Fruit fly (Drosophila melanogaster) whole organism, embryonic: ENCODE measurements around the gene janB.

ENCODE experiments used
- Ada2b ChIP-seq: fragments of 200-800 bp; sonication (Bioruptor generic); IDR thresholded peaks from 2 replicates; pipeline ENCODE4 v1.3.6; 2022; ENCODE audit warnings: missing biosample characterization, missing genetic modification characterization
- CG10543 ChIP-seq: fragments of 200-800 bp; sonication (Bioruptor generic); optimal IDR thresholded peaks from 3 replicates; lab custom pipeline; 2017; ENCODE audit warnings: missing biosample characterization, mild to moderate bottlenecking, missing genetic modification characterization, moderate library complexity
- CG11085 ChIP-seq: fragments of 200-800 bp; sonication (Bioruptor generic); IDR thresholded peaks from 2 replicates; pipeline ENCODE4 v1.3.6; 2022; ENCODE audit warnings: missing biosample characterization, missing genetic modification characterization
- CG11695 ChIP-seq: fragments of 200-800 bp; sonication (Bioruptor generic); IDR thresholded peaks from 3 replicates; pipeline ENCODE4 v1.3.6; 2022; ENCODE audit warnings: missing biosample characterization, missing genetic modification characterization
- CG12659 ChIP-seq: fragments of 200-800 bp; sonication (Bioruptor generic); optimal IDR thresholded peaks from 3 replicates; lab custom pipeline; 2017; ENCODE audit warnings: mild to moderate bottlenecking, missing biosample characterization, missing genetic modification reagents, missing genetic modification characterization
- CG13894 ChIP-seq: fragments of 200-800 bp; sonication (Bioruptor generic); optimal IDR thresholded peaks from 3 replicates; lab custom pipeline; 2018; ENCODE audit warnings: missing biosample characterization, mild to moderate bottlenecking, missing genetic modification characterization, moderate library complexity
- CG17802 ChIP-seq: fragments of 200-800 bp; sonication (Bioruptor generic); optimal IDR thresholded peaks from 2 replicates; lab custom pipeline; 2018; ENCODE audit warnings: missing biosample characterization, mild to moderate bottlenecking, missing genetic modification characterization, moderate library complexity
- CG2120 ChIP-seq: fragments of 200-800 bp; sonication (Bioruptor generic); optimal IDR thresholded peaks from 3 replicates; lab custom pipeline; 2016; ENCODE audit warnings: missing biosample characterization, missing genetic modification characterization
- CG2678 ChIP-seq: fragments of 200-800 bp; sonication (Bioruptor generic); optimal IDR thresholded peaks from 3 replicates; lab custom pipeline; 2019; ENCODE audit warnings: missing biosample characterization, mild to moderate bottlenecking, missing genetic modification characterization, moderate library complexity
- CG31365 ChIP-seq: fragments of 200-800 bp; sonication (Bioruptor generic); optimal IDR thresholded peaks from 2 replicates; lab custom pipeline; 2018; ENCODE audit warnings: missing biosample characterization, mild to moderate bottlenecking, missing genetic modification characterization
- CG32532 ChIP-seq: fragments of 200-800 bp; sonication (Bioruptor generic); IDR thresholded peaks from 2 replicates; pipeline ENCODE4 v1.3.6; 2022; ENCODE audit warnings: missing biosample characterization, missing genetic modification characterization
- CG32772 ChIP-seq: fragments of 200-800 bp; sonication (Bioruptor generic); IDR thresholded peaks from 2 replicates; pipeline ENCODE4 v1.3.6; 2022; ENCODE audit warnings: missing biosample characterization, missing genetic modification characterization
- CG34376 ChIP-seq: fragments of 200-800 bp; sonication (Bioruptor generic); optimal IDR thresholded peaks from 2 replicates; lab custom pipeline; 2018; ENCODE audit warnings: missing biosample characterization, mild to moderate bottlenecking, missing genetic modification characterization
- CG6765 ChIP-seq: fragments of 200-800 bp; sonication (Bioruptor generic); optimal IDR thresholded peaks from 3 replicates; lab custom pipeline; 2017; ENCODE audit warnings: missing biosample characterization, mild to moderate bottlenecking, missing genetic modification characterization
- Dek ChIP-seq: fragments of 200-800 bp; sonication (Bioruptor generic); optimal IDR thresholded peaks from 3 replicates; lab custom pipeline; 2019; ENCODE audit warnings: missing biosample characterization, mild to moderate bottlenecking, missing genetic modification characterization, moderate library complexity
- Dref ChIP-seq: fragments of 200-800 bp; sonication (Bioruptor generic); IDR thresholded peaks from 2 replicates; pipeline ENCODE4 v1.3.6; 2022; ENCODE audit warnings: missing biosample characterization, missing genetic modification characterization
- Drgx ChIP-seq: fragments of 200-800 bp; sonication (Bioruptor generic); IDR thresholded peaks from 2 replicates; pipeline ENCODE4 v1.3.6; 2022; ENCODE audit warnings: missing biosample characterization, missing genetic modification characterization
- ERR ChIP-seq: fragments of 200-800 bp; sonication (Bioruptor generic); optimal IDR thresholded peaks from 2 replicates; lab custom pipeline; 2016; ENCODE audit warnings: missing biosample characterization, missing genetic modification characterization
- Fer3 ChIP-seq: fragments of 200-800 bp; sonication (Bioruptor generic); optimal IDR thresholded peaks from 2 replicates; lab custom pipeline; 2018; ENCODE audit warnings: missing biosample characterization, mild to moderate bottlenecking, missing genetic modification characterization, moderate library complexity
- HLH54F ChIP-seq: fragments of 200-800 bp; sonication (Bioruptor generic); optimal IDR thresholded peaks from 3 replicates; lab custom pipeline; 2016; ENCODE audit warnings: missing biosample characterization, missing genetic modification characterization
- Kr ChIP-seq: fragments of 200-800 bp; sonication (Bioruptor generic); optimal IDR thresholded peaks from 2 replicates; lab custom pipeline; 2017; ENCODE audit warnings: missing biosample characterization, mild to moderate bottlenecking, missing genetic modification characterization
- Ptx1 ChIP-seq: fragments of 200-800 bp; sonication (Bioruptor generic); IDR thresholded peaks from 2 replicates; pipeline ENCODE4 v1.3.6; 2022; ENCODE audit warnings: missing biosample characterization, missing genetic modification characterization
- Rfx ChIP-seq: fragments of 200-800 bp; sonication (Bioruptor generic); IDR thresholded peaks from 2 replicates; pipeline ENCODE4 v1.3.6; 2022; ENCODE audit warnings: missing biosample characterization, missing genetic modification characterization
- Taf1 ChIP-seq: fragments of 200-800 bp; sonication (Bioruptor generic); IDR thresholded peaks from 2 replicates; pipeline ENCODE4 v1.3.6; 2022; ENCODE audit warnings: missing biosample characterization, missing genetic modification characterization
- Xrp1 ChIP-seq: fragments of 200-800 bp; sonication (Bioruptor generic); IDR thresholded peaks from 2 replicates; pipeline ENCODE4 v1.3.6; 2022; ENCODE audit warnings: missing biosample characterization, missing genetic modification characterization
- YL-1 ChIP-seq: fragments of 200-800 bp; sonication (Bioruptor generic); optimal IDR thresholded peaks from 3 replicates; lab custom pipeline; 2017; ENCODE audit warnings: missing biosample characterization, mild to moderate bottlenecking, missing genetic modification characterization
- al ChIP-seq: fragments of 200-800 bp; sonication (Bioruptor generic); IDR thresholded peaks from 2 replicates; pipeline ENCODE4 v1.3.6; 2022; ENCODE audit warnings: missing biosample characterization, missing genetic modification characterization
- bcd ChIP-seq: fragments of 200-800 bp; sonication (Bioruptor generic); optimal IDR thresholded peaks from 2 replicates; lab custom pipeline; 2017; ENCODE audit warnings: missing biosample characterization, mild to moderate bottlenecking, missing genetic modification characterization
- caup ChIP-seq: fragments of 200-800 bp; sonication (Bioruptor generic); optimal IDR thresholded peaks from 3 replicates; lab custom pipeline; 2017; ENCODE audit warnings: missing biosample characterization, mild to moderate bottlenecking, missing genetic modification characterization, moderate library complexity; ENCODE audit not compliant: severe bottlenecking
- dpn ChIP-seq, 2 experiments: fragments of 200-800 bp; sonication (Bioruptor generic); optimal IDR thresholded peaks; 3 replicates each; lab custom pipeline; 2016; ENCODE audit warnings: missing biosample characterization in 2 of 2, missing genetic modification characterization in 2 of 2
- exex ChIP-seq: fragments of 200-800 bp; sonication (Bioruptor generic); optimal IDR thresholded peaks from 4 replicates; lab custom pipeline; 2018; ENCODE audit warnings: missing biosample characterization, mild to moderate bottlenecking, missing genetic modification characterization, moderate library complexity
- fd96Cb ChIP-seq: fragments of 200-800 bp; sonication (Bioruptor generic); optimal IDR thresholded peaks from 2 replicates; lab custom pipeline; 2018; ENCODE audit warnings: missing biosample characterization, mild to moderate bottlenecking, missing genetic modification characterization, moderate library complexity
- grn ChIP-seq: fragments of 200-800 bp; sonication (Bioruptor generic); optimal IDR thresholded peaks from 3 replicates; lab custom pipeline; 2017; ENCODE audit warnings: missing biosample characterization, missing genetic modification characterization
- hkb ChIP-seq, 2 experiments: fragments of 200-800 bp in 1 of 2; fragments of >200 bp in 1 of 2; sonication (Bioruptor generic) in 1 of 2; IDR thresholded peaks in 1 of 2; optimal IDR thresholded peaks in 1 of 2; 2 replicates each; pipeline versions ENCODE4 v1.3.6 to Lab custom; 2017 to 2022; ENCODE audit warnings: missing biosample characterization in 1 of 2, missing genetic modification characterization in 1 of 2
- insv ChIP-seq, 2 experiments: fragments of 200-800 bp; sonication (Bioruptor generic); optimal IDR thresholded peaks; 3 replicates each; lab custom pipeline; 2016 to 2018; ENCODE audit warnings: missing biosample characterization in 2 of 2, missing genetic modification characterization in 2 of 2
- lilli ChIP-seq: fragments of 200-800 bp; sonication (Bioruptor generic); optimal IDR thresholded peaks from 3 replicates; lab custom pipeline; 2016; ENCODE audit warnings: missing biosample characterization, missing genetic modification characterization
- lmd ChIP-seq: fragments of 200-800 bp; sonication (Bioruptor generic); IDR thresholded peaks from 2 replicates; pipeline ENCODE4 v1.3.6; 2022; ENCODE audit warnings: missing biosample characterization, missing genetic modification characterization
- lov ChIP-seq, 2 experiments: fragments of 200-800 bp in 1 of 2; fragments of >200 bp in 1 of 2; sonication (Bioruptor generic) in 1 of 2; IDR thresholded peaks in 1 of 2; optimal IDR thresholded peaks in 1 of 2; 2 replicates in 1 of 2; 3 replicates in 1 of 2; pipeline versions ENCODE4 v1.3.6 to Lab custom; 2017 to 2022; ENCODE audit warnings: missing biosample characterization in 1 of 2, missing genetic modification characterization in 1 of 2
- mam ChIP-seq: fragments of 200-800 bp; sonication (Bioruptor generic); optimal IDR thresholded peaks from 3 replicates; lab custom pipeline; 2016; ENCODE audit warnings: missing biosample characterization, missing genetic modification characterization
- pzg ChIP-seq: fragments of 200-800 bp; sonication (Bioruptor generic); optimal IDR thresholded peaks from 3 replicates; lab custom pipeline; 2018; ENCODE audit warnings: missing biosample characterization, mild to moderate bottlenecking, missing genetic modification characterization, moderate library complexity
- ranshi ChIP-seq: fragments of 200-800 bp; sonication (Bioruptor generic); IDR thresholded peaks from 2 replicates; pipeline ENCODE4 v1.3.6; 2022; ENCODE audit warnings: missing biosample characterization, missing genetic modification characterization
- sens ChIP-seq: fragments of 200-800 bp; sonication (Bioruptor generic); peaks from one replicate; lab custom pipeline; 2016; ENCODE audit warnings: missing biosample characterization, missing genetic modification characterization
- sima ChIP-seq: fragments of 200-800 bp; sonication (Bioruptor generic); optimal IDR thresholded peaks from 2 replicates; lab custom pipeline; 2016; ENCODE audit warnings: missing biosample characterization, missing genetic modification characterization
- stc ChIP-seq: fragments of 200-800 bp; sonication (Bioruptor generic); IDR thresholded peaks from 2 replicates; pipeline ENCODE4 v1.3.6; 2022; ENCODE audit warnings: missing biosample characterization, missing genetic modification characterization
- sug ChIP-seq: fragments of 200-800 bp; optimal IDR thresholded peaks from 2 replicates; lab custom pipeline; 2019; ENCODE audit warnings: missing biosample characterization, mild to moderate bottlenecking, missing genetic modification characterization, moderate library complexity
- toy ChIP-seq: fragments of 200-800 bp; sonication (Bioruptor generic); IDR thresholded peaks from 2 replicates; pipeline ENCODE4 v1.3.6; 2022; ENCODE audit warnings: missing biosample characterization, missing genetic modification characterization
- vvl ChIP-seq: fragments of 200-800 bp; sonication (Bioruptor generic); IDR thresholded peaks from 2 replicates; pipeline ENCODE4 v1.3.6; 2022; ENCODE audit warnings: missing biosample characterization, missing genetic modification characterization

The janB gene

DNA sequence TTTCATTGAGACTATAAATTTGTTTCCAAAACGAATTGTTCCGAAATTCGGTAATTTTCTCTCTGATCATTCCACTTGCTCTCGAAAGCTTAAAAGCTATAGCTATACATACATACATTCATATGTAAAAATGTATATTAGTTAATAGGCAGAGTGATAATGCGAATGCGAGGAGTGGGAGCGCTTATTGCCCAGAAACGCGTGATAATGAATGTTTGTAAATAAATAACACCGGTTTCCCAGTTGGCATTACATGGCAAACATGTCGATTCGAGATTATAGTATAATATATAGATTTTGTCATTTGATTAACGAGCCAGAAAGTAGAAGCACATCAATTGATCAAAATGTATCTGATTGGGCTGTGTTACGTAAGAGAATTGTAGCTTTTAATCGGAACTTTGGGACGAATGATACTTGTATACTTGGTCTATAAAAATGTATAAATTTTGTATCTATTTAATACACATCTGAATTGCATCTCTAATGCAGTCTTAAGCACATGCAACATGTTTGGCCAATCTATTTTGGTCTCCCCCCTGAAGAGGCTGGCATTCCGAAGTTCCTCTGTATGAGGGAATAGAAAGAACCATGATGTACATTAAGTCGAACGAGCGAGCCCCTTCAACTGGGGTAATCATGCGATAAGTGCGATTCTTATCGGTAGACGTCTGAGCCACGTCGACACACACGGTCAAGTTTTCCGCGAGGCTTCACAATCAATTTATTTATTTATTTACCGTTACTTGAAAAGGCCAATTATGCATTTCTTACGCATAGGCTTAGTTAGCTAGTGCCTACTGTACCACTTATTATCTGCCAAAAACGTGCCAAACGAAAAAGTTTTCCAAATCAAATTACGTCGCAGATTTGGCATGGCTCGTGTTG is 25.7 kb downstream of the janB start (continued):
- peak; percentile 36; the same call in 1 of the 2 replicates for TF ChIP-seq al
- TF ChIP-seq Fer3 = peak; percentile 35
- TF ChIP-seq CG32772 (GFP tag; lab: Robert Waterston, UW) = 0 out of 2 replicates have a peak, but pooled peaks have one; percentile 16
- no peak for TF ChIP-seq vvl (GFP tag; lab: Robert Waterston, UW)
- peak; percentile 31 for TF ChIP-seq CG6765 (GFP tag; lab: Kevin White, UChicago)
- peak; percentile 11 for TF ChIP-seq CG12659
- no peak for TF ChIP-seq insv (GFP tag; optimal IDR thresholded peaks at IDR 0.05; lab: Kevin White, UChicago)
- 0 out of 2 replicates have a peak, but pooled peaks have one; percentile 5 for TF ChIP-seq Xrp1
- TF ChIP-seq CG2120 (GFP tag; lab: Kevin White, UChicago) = peak; percentile 42
- TF ChIP-seq Dek (tag; lab: Kevin White, UChicago) = peak; percentile 20
- peak; percentile 23; the same call in 1 of the 2 replicates for TF ChIP-seq ranshi
- peak; percentile 18 for TF ChIP-seq CG10543 (GFP tag; lab: Kevin White, UChicago)
- TF ChIP-seq ERR = peak; percentile 32
- no peak for TF ChIP-seq CG17802
- no peak for TF ChIP-seq lov (optimal IDR thresholded peaks at IDR 0.05; lab: Kevin White, UChicago)
- TF ChIP-seq lov (GFP tag; IDR thresholded peaks at IDR 0.05; lab: Robert Waterston, UW) = no peak
- peak; percentile 19 for TF ChIP-seq lilli (GFP tag; lab: Kevin White, UChicago)
- TF ChIP-seq Dref (GFP tag; lab: Robert Waterston, UW) = no peak
- peak; percentile 23 for TF ChIP-seq bcd (GFP tag; lab: Kevin White, UChicago)
- peak; percentile 27 for TF ChIP-seq CG34376 (GFP tag; lab: Kevin White, UChicago)
- TF ChIP-seq Ada2b = 0 out of 2 replicates have a peak, but pooled peaks have one; percentile 25
- TF ChIP-seq dpn (GFP tag; optimal IDR thresholded peaks at IDR 0.05; lab: Kevin White, UChicago) = peak in 1 of 2 experiments; percentile 19
- no peak for TF ChIP-seq hkb (optimal IDR thresholded peaks at IDR 0.05; lab: Kevin White, UChicago)
- peak; percentile 47 for TF ChIP-seq hkb (GFP tag; IDR thresholded peaks at IDR 0.05; lab: Robert Waterston, UW)
- TF ChIP-seq toy (GFP tag; lab: Robert Waterston, UW) = 0 out of 2 replicates have a peak, but pooled peaks have one; percentile 11
- peak; percentile 64 for TF ChIP-seq exex (tag; lab: Kevin White, UChicago)
- TF ChIP-seq sug (tag; lab: Kevin White, UChicago) = peak; percentile 25
- peak; percentile 42; the same call in 1 of the 2 replicates for TF ChIP-seq lmd (GFP tag; lab: Robert Waterston, UW)
- TF ChIP-seq Drgx (GFP tag; lab: Robert Waterston, UW) = peak; percentile 59
- peak; percentile 6 for TF ChIP-seq HLH54F (GFP tag; lab: Kevin White, UChicago)
- TF ChIP-seq fd96Cb = no peak
- TF ChIP-seq pzg = no peak
- TF ChIP-seq Kr = no peak
- TF ChIP-seq CG11085 (GFP tag; lab: Robert Waterston, UW) = 0 out of 2 replicates have a peak, but pooled peaks have one; percentile 39
- TF ChIP-seq YL-1 (GFP tag; lab: Kevin White, UChicago) = peak; percentile 17
- no peak for TF ChIP-seq sima (GFP tag; lab: Kevin White, UChicago)
- peak; percentile 60 for TF ChIP-seq mam (GFP tag; lab: Kevin White, UChicago)
- TF ChIP-seq Taf1 (GFP tag; lab: Robert Waterston, UW) = peak; percentile 35; the same call in 1 of the 2 replicates
- peak; percentile 7 for TF ChIP-seq caup (GFP tag; lab: Kevin White, UChicago)
- TF ChIP-seq CG13894 (tag; lab: Kevin White, UChicago) = no peak
- TF ChIP-seq stc (GFP tag; lab: Robert Waterston, UW) = 0 out of 2 replicates have a peak, but pooled peaks have one; percentile 25
- TF ChIP-seq CG32532 (GFP tag; lab: Robert Waterston, UW) = peak; percentile 83
- 0 out of 2 replicates have a peak, but pooled peaks have one; percentile 32 for TF ChIP-seq Ptx1 (GFP tag; lab: Robert Waterston, UW)
- 0 out of 3 replicates have a peak, but pooled peaks have one; percentile 35 for TF ChIP-seq CG11695
- no peak for TF ChIP-seq CG31365
- TF ChIP-seq grn = peak; percentile 71
- TF ChIP-seq CG2678 (tag; lab: Kevin White, UChicago) = peak; percentile 49
- TF ChIP-seq Rfx (GFP tag; lab: Robert Waterston, UW) = peak; percentile 65
- peak; percentile 59 for TF ChIP-seq sens (GFP tag; lab: Kevin White, UChicago)
